Worm (Caenorhabditis elegans) whole organism, mixed stage, embryonic: ENCODE results near the gene lgc-20.

Experiments
- cnd-1 ChIP-seq: fragments of 200-800 bp; sonication (Bioruptor generic); optimal IDR thresholded peaks from 2 replicates; lab custom pipeline; 2018; ENCODE audit warnings: mild to moderate bottlenecking, missing genetic modification characterization, missing compliant biosample characterization
- elt-1 ChIP-seq: sonication (generic microtip); optimal IDR thresholded peaks from 2 replicates; lab custom pipeline; 2017; ENCODE audit warnings: missing genetic modification characterization, mild to moderate bottlenecking, missing compliant biosample characterization, antibody characterized with exemption, moderate library complexity, borderline replicate concordance; ENCODE audit not compliant: insufficient read depth
- elt-3 ChIP-seq: fragments of 150-350 bp; optimal IDR thresholded peaks from 2 replicates; lab custom pipeline; 2014; ENCODE audit warnings: missing biosample characterization, missing genetic modification characterization
- lin-13 ChIP-seq: fragments of 150-350 bp; optimal IDR thresholded peaks from 2 replicates; lab custom pipeline; 2014; ENCODE audit warnings: missing biosample characterization, missing genetic modification characterization
- lsy-2 ChIP-seq: fragments of 150-350 bp; optimal IDR thresholded peaks from 2 replicates; lab custom pipeline; 2014; ENCODE audit warnings: missing biosample characterization, missing genetic modification characterization
- mep-1 ChIP-seq: fragments of 150-350 bp; optimal IDR thresholded peaks from 2 replicates; lab custom pipeline; 2017; ENCODE audit warnings: missing biosample characterization, missing genetic modification reagents, missing genetic modification characterization, inconsistent platforms
- nhr-12 ChIP-seq: fragments of 150-350 bp; optimal IDR thresholded peaks from 2 replicates; lab custom pipeline; 2014; ENCODE audit warnings: missing biosample characterization, missing genetic modification characterization
- nhr-237 ChIP-seq: fragments of 150-350 bp; optimal IDR thresholded peaks from 2 replicates; lab custom pipeline; 2014; ENCODE audit warnings: missing biosample characterization, missing genetic modification characterization
- nhr-76 ChIP-seq: sonication (generic microtip); optimal IDR thresholded peaks from 2 replicates; lab custom pipeline; 2017; ENCODE audit warnings: missing biosample characterization, missing genetic modification characterization
- snpc-4 ChIP-seq: fragments of 150-350 bp; optimal IDR thresholded peaks from 2 replicates; lab custom pipeline; 2014; ENCODE audit warnings: missing biosample characterization, missing genetic modification characterization
- unc-39 ChIP-seq: fragments of 150-350 bp; optimal IDR thresholded peaks from 2 replicates; lab custom pipeline; 2014; ENCODE audit warnings: missing biosample characterization, missing genetic modification characterization
- ztf-11 ChIP-seq: fragments of 150-350 bp; optimal IDR thresholded peaks from 2 replicates; lab custom pipeline; 2014; ENCODE audit warnings: missing biosample characterization, missing genetic modification characterization

DNA sequence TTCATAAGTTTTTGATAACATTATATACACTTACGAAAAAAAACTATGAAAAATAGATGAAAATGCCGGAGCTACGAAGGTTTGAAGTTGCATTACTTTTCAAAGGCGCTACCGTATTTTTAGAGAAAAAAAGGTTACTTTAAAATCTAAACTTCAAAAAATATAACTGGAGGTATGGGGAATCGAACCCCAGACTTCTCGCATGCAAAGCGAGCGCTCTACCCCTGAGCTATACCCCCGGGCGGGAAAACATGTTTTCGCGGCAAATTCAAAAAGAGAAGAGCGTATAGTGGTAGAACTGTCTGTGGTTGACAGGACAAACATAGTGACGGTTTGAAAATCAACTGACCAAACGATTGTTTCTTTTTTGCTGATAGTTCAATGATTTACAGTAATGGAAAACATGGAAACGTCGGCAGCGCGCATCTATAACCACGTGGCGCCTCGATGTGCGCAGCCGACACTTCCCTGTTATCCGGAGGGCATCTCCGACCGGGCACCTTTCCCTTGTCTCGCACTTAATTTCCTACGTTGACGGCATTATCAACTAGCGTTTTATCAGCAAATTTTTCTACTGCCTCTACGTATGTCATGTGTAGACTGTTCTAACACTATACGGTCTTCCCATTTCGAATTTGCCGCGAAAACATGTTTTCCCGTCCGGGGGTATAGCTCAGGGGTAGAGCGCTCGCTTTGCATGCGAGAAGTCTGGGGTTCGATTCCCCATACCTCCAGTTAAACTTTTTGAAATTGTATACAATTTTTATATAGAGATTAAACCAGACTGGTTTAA, 9.4 kb downstream of the lgc-20 start:
- TF ChIP-seq lsy-2 (tag; lab: Kevin White, UChicago) (no peak), lin-13 (no peak), elt-1 (tag; lab: Kevin White, UChicago) (no peak), ztf-11 (no peak), elt-3 (tag; lab: Kevin White, UChicago) (no peak), mep-1 (no peak), unc-39 (tag; lab: Kevin White, UChicago) (no peak), cnd-1 (tag; lab: Kevin White, UChicago) (no peak), snpc-4 (tag; lab: Kevin White, UChicago) (no peak), nhr-237 (no peak), nhr-76 (tag; lab: Kevin White, UChicago) (no peak), nhr-12 (tag; lab: Kevin White, UChicago) (no peak)
